Worm (Caenorhabditis elegans): ENCODE results near the gene T06E6.1.

T06E6.1 gene

ce11 chrV:15406928-15407327, 12.2 kb upstream of the T06E6.1 start, which contains the start of gene srh-257:
Gene srh-257, plus strand, starts transcription at chrV:15407228.
- TF ChIP-seq odd-2 (tag; optimal IDR thresholded peaks at IDR 0.05) (no peak), sox-4 (tag; optimal IDR thresholded peaks at IDR 0.05) (no peak), hlh-30 (tag; optimal IDR thresholded peaks at IDR 0.05; ENCODE audit: insufficient read depth) (no peak), nhr-232 (tag; optimal IDR thresholded peaks at IDR 0.05) (no peak), K09A11.1 (tag; optimal IDR thresholded peaks at IDR 0.05; ENCODE audit: insufficient read depth) (no peak), fkh-6 (tag; optimal IDR thresholded peaks at IDR 0.05) (no peak), nhr-11 (tag; optimal IDR thresholded peaks at IDR 0.05) (no peak), ceh-30 (tag; optimal IDR thresholded peaks at IDR 0.05) (no peak), ceh-45 (GFP tag; IDR thresholded peaks at IDR 0.05) (no peak), C08G9.2 (tag; optimal IDR thresholded peaks at IDR 0.05) (no peak), pros-1 (tag; optimal IDR thresholded peaks at IDR 0.05) (no peak), dve-1 (tag; optimal IDR thresholded peaks at IDR 0.05) (no peak), lin-11 (tag; optimal IDR thresholded peaks at IDR 0.05) (no peak), pqm-1 (tag; optimal IDR thresholded peaks at IDR 0.05) (no peak), ceh-14 (tag; optimal IDR thresholded peaks at IDR 0.05) (no peak), zip-5 (tag; optimal IDR thresholded peaks at IDR 0.05) (no peak), Y22D7AL.16 (tag; optimal IDR thresholded peaks at IDR 0.05) (no peak)

DNA sequence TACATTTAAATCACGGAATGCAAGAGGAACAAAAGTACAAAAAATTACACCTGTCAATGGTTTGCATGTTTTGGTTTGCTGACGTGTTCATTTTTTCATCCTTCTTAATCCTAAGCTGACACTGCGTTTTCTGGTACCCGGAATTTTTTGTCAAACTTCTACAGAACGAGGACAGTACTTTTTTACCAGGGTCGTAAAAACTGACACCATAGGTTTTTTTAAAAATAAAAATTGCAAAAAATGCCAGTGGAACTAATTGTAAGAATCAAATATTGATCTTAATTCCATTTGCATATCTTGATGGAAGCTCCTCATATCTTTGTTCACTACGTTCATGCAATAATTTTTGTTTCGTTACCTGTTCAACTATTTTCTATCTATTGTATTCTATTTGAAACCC, 10.1 kb upstream of the T06E6.1 start, which contains the start of gene srh-258:
Gene srh-258 (plus strand): TSS at position 301 of the 400 bp plus-strand sequence.
- TF ChIP-seq lim-6 (tag; optimal IDR thresholded peaks at IDR 0.05) (no peak), dmd-4 (tag; optimal IDR thresholded peaks at IDR 0.05; ENCODE audit: borderline replicate concordance) (no peak), hlh-30 (tag; optimal IDR thresholded peaks at IDR 0.05; ENCODE audit: insufficient read depth) (no peak), ceh-6 (GFP tag; optimal IDR thresholded peaks at IDR 0.05) (no peak), lin-11 (tag; optimal IDR thresholded peaks at IDR 0.05) (no peak)

DNA sequence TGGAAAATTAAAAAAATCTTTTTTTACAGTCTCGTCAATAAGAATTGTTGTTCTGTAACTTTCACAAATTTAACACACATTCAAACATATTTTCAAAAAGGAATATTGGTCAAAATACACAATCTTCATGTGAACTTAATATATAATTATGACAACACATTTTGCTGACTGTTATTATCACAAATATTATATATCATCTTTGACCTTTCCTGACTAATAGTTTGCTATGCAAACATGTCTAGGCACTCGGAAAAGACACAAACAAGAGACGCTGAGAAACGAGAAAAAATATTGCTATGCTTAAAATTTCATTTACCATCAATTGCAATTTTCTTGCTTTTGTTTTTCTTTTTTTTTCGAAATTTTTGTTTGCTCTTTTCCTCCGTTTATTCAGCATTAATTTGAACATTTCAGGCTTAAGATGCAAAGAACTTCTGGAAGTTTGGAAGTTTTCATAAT, 7.1 kb upstream of the T06E6.1 start, which contains the start of gene fbxa-135:
Gene fbxa-135 (plus strand): TSS at position 409 of the 459 bp plus-strand sequence.
- no peak for TF ChIP-seq ceh-2 (tag; optimal IDR thresholded peaks at IDR 0.05)
- no peak for TF ChIP-seq ceh-31 (tag; optimal IDR thresholded peaks at IDR 0.05)
- no peak for TF ChIP-seq unc-42 (tag; optimal IDR thresholded peaks at IDR 0.05)
- no peak for TF ChIP-seq nhr-232 (tag; optimal IDR thresholded peaks at IDR 0.05)
- TF ChIP-seq elt-4 (tag; optimal IDR thresholded peaks at IDR 0.05): no peak

DNA sequence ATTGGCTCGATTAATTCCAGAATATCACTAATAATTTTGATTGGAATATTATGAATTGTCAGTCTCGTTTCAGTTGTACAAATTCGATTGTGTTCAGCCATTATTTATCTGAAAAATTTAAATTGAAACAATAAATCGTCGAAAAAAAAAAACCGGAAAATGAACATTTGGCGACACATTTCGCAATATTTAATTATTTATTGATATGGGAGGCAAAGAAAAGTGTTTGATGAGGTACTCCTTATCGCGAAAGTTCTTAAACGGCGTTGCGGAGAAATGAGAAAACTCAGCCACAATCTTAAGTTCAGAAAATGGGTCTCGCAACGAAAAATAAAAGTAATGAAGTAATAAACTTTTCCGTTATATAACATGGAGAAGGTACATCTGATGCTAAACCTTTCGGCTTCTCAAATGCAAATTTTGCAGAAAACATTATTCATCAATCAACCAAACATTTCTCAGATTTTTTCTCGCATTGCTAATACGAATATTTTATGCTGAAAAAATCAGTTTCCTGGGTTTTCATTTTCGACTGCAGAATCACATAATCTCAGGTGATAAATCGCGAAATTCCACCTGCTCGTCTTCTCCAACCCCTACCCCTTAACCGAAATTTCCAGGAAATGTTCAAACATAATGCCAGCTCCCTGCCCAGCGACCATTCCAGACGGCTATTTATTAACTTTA, 5.1 kb upstream of the T06E6.1 start, which contains the start of the genes T06E6.15 and sri-7:
Gene T06E6.15 (minus strand): TSS at position 101 of the 687 bp plus-strand sequence.
Gene sri-7 (plus strand): TSS at position 637 of the 687 bp plus-strand sequence.
- TF ChIP-seq pax-1 (tag; optimal IDR thresholded peaks at IDR 0.05) (no peak), fkh-6 (tag; optimal IDR thresholded peaks at IDR 0.05) (no peak), T23F11.4 (GFP tag; optimal IDR thresholded peaks at IDR 0.05) (no peak), ama-1 (optimal IDR thresholded peaks at IDR 0.05) (no peak), syd-9 (tag; optimal IDR thresholded peaks at IDR 0.05) (no peak), nfya-1 (tag; optimal IDR thresholded peaks at IDR 0.05) (no peak), nhr-232 (tag; optimal IDR thresholded peaks at IDR 0.05) (no peak), sdc-2 (tag; optimal IDR thresholded peaks at IDR 0.05) (no peak), lim-6 (tag; optimal IDR thresholded peaks at IDR 0.05) (no peak), ceh-19 (GFP tag; optimal IDR thresholded peaks at IDR 0.05) (no peak), hlh-13 (GFP tag; optimal IDR thresholded peaks at IDR 0.05) (no peak), ceh-2 (tag; optimal IDR thresholded peaks at IDR 0.05) (no peak), ceh-48 (tag; optimal IDR thresholded peaks at IDR 0.05) (no peak), hlh-6 (tag; optimal IDR thresholded peaks at IDR 0.05) (no peak), dve-1 (tag; optimal IDR thresholded peaks at IDR 0.05) (no peak), ceh-9 (tag; optimal IDR thresholded peaks at IDR 0.05) (no peak), ztf-16 (tag; optimal IDR thresholded peaks at IDR 0.05) (no peak), hlh-15 (tag; optimal IDR thresholded peaks at IDR 0.05) (no peak)

Measured in whole organism, late embryonic.